Worm (Caenorhabditis elegans) whole organism, mixed stage, embryonic: ENCODE data around the gene pes-9.

Source experiments
- blmp-1 ChIP-seq: fragments of 150-350 bp; optimal IDR thresholded peaks from 2 replicates; lab custom pipeline; 2014; ENCODE audit warnings: missing biosample characterization, missing genetic modification characterization
- drap-1 ChIP-seq: fragments of 200-800 bp; sonication (Bioruptor generic); optimal IDR thresholded peaks from 3 replicates; lab custom pipeline; 2018; ENCODE audit warnings: mild to moderate bottlenecking, missing genetic modification characterization, missing compliant biosample characterization
- elt-3 ChIP-seq: fragments of 150-350 bp; optimal IDR thresholded peaks from 2 replicates; lab custom pipeline; 2014; ENCODE audit warnings: missing biosample characterization, missing genetic modification characterization
- ham-2 ChIP-seq: fragments of 200-800 bp; sonication (Bioruptor generic); optimal IDR thresholded peaks from 2 replicates; lab custom pipeline; 2018; ENCODE audit warnings: mild to moderate bottlenecking, missing genetic modification characterization, missing compliant biosample characterization
- mab-5 ChIP-seq: fragments of 150-350 bp; optimal IDR thresholded peaks from 2 replicates; lab custom pipeline; 2014; ENCODE audit warnings: missing biosample characterization, missing genetic modification characterization
- nhr-237 ChIP-seq: fragments of 150-350 bp; optimal IDR thresholded peaks from 2 replicates; lab custom pipeline; 2014; ENCODE audit warnings: missing biosample characterization, missing genetic modification characterization
- nhr-76 ChIP-seq: sonication (generic microtip); optimal IDR thresholded peaks from 2 replicates; lab custom pipeline; 2017; ENCODE audit warnings: missing biosample characterization, missing genetic modification characterization
- pha-4 ChIP-seq: fragments of 150-350 bp; optimal IDR thresholded peaks from 2 replicates; lab custom pipeline; 2018; ENCODE audit warnings: missing biosample characterization, missing genetic modification reagents, missing genetic modification characterization
- snpc-4 ChIP-seq: fragments of 150-350 bp; optimal IDR thresholded peaks from 2 replicates; lab custom pipeline; 2014; ENCODE audit warnings: missing biosample characterization, missing genetic modification characterization
- tbx-8 ChIP-seq: fragments of 200-800 bp; sonication (Bioruptor generic); optimal IDR thresholded peaks from 2 replicates; lab custom pipeline; 2018; ENCODE audit warnings: mild to moderate bottlenecking, missing genetic modification characterization, moderate library complexity, missing compliant biosample characterization
- unc-120 ChIP-seq: sonication (generic microtip); optimal IDR thresholded peaks from 2 replicates; lab custom pipeline; 2017; ENCODE audit warnings: missing genetic modification characterization, missing compliant biosample characterization; ENCODE audit not compliant: poor library complexity, severe bottlenecking
- unc-39 ChIP-seq: fragments of 150-350 bp; optimal IDR thresholded peaks from 2 replicates; lab custom pipeline; 2014; ENCODE audit warnings: missing biosample characterization, missing genetic modification characterization
- unc-62 ChIP-seq: fragments of 150-350 bp; optimal IDR thresholded peaks from 2 replicates; lab custom pipeline; 2014; ENCODE audit warnings: missing biosample characterization, missing genetic modification reagents, missing genetic modification characterization
- ztf-11 ChIP-seq: fragments of 150-350 bp; optimal IDR thresholded peaks from 2 replicates; lab custom pipeline; 2014; ENCODE audit warnings: missing biosample characterization, missing genetic modification characterization

ce11 chrV:14562589-14562988 lies 34.2 kb downstream of the pes-9 start, which contains the start of gene C53A5.11:
- TF ChIP-seq pha-4 (no peak), drap-1 (GFP tag; lab: Kevin White, UChicago) (no peak), ztf-11 (tag; lab: Kevin White, UChicago) (no peak), unc-120 (no peak), blmp-1 (tag; lab: Kevin White, UChicago) (no peak), unc-62 (GFP tag; lab: Kevin White, UChicago) (no peak), mab-5 (no peak), tbx-8 (no peak), elt-3 (tag; lab: Kevin White, UChicago) (no peak), unc-39 (tag; lab: Kevin White, UChicago) (no peak), nhr-237 (no peak), snpc-4 (tag; lab: Kevin White, UChicago) (no peak), nhr-76 (tag; lab: Kevin White, UChicago) (no peak), ham-2 (GFP tag; lab: Kevin White, UChicago) (no peak)
